Fruit fly (Drosophila melanogaster) whole organism, embryonic: ENCODE data around the gene Sec8.
A peak's percentile ranks its signal among the peaks of the same experiment; 100 is the strongest.

Experiments used
- Atf-2 ChIP-seq: fragments of 200-800 bp; sonication (Bioruptor generic); optimal IDR thresholded peaks from 2 replicates; lab custom pipeline; 2016; ENCODE audit warnings: missing biosample characterization, missing genetic modification characterization
- Atf6 ChIP-seq: fragments of 200-800 bp; sonication (Bioruptor generic); IDR thresholded peaks from 2 replicates; pipeline ENCODE4 v1.3.6; 2022; ENCODE audit warnings: missing biosample characterization, missing genetic modification characterization
- CG10274 ChIP-seq: fragments of 200-800 bp; sonication (Bioruptor generic); optimal IDR thresholded peaks from 3 replicates; lab custom pipeline; 2017; ENCODE audit warnings: missing biosample characterization, mild to moderate bottlenecking, missing genetic modification characterization
- CG11723 ChIP-seq: fragments of 200-800 bp; sonication (Bioruptor generic); optimal IDR thresholded peaks from 2 replicates; lab custom pipeline; 2017; ENCODE audit warnings: missing biosample characterization, mild to moderate bottlenecking, missing genetic modification characterization
- CG13894 ChIP-seq: fragments of 200-800 bp; sonication (Bioruptor generic); optimal IDR thresholded peaks from 3 replicates; lab custom pipeline; 2018; ENCODE audit warnings: missing biosample characterization, mild to moderate bottlenecking, missing genetic modification characterization, moderate library complexity
- CG15601 ChIP-seq: fragments of 200-800 bp; sonication (Bioruptor generic); optimal IDR thresholded peaks from 3 replicates; lab custom pipeline; 2019; ENCODE audit warnings: missing biosample characterization, mild to moderate bottlenecking, missing genetic modification characterization, moderate library complexity
- CG16813 ChIP-seq: fragments of 200-800 bp; sonication (Bioruptor generic); IDR thresholded peaks from 3 replicates; pipeline ENCODE4 v1.3.6; 2022; ENCODE audit warnings: missing biosample characterization, missing genetic modification characterization; ENCODE audit not compliant: partially characterized antibody
- CG16815 ChIP-seq: fragments of 200-800 bp; sonication (Bioruptor generic); optimal IDR thresholded peaks from 3 replicates; lab custom pipeline; 2017; ENCODE audit warnings: missing biosample characterization, mild to moderate bottlenecking, missing genetic modification characterization
- CG17802 ChIP-seq: fragments of 200-800 bp; sonication (Bioruptor generic); optimal IDR thresholded peaks from 2 replicates; lab custom pipeline; 2018; ENCODE audit warnings: missing biosample characterization, mild to moderate bottlenecking, missing genetic modification characterization, moderate library complexity
- CG18476 ChIP-seq: fragments of 200-800 bp; sonication (Bioruptor generic); optimal IDR thresholded peaks from 2 replicates; lab custom pipeline; 2016; ENCODE audit warnings: missing biosample characterization, mild to moderate bottlenecking, missing genetic modification characterization
- CG2202 ChIP-seq: fragments of 200-800 bp; sonication (Bioruptor generic); optimal IDR thresholded peaks from 2 replicates; lab custom pipeline; 2018; ENCODE audit warnings: missing biosample characterization, mild to moderate bottlenecking, missing genetic modification characterization
- CG31388 ChIP-seq: fragments of 200-800 bp; sonication (Bioruptor generic); optimal IDR thresholded peaks from 2 replicates; lab custom pipeline; 2016; ENCODE audit warnings: missing biosample characterization, missing genetic modification characterization
- CG32532 ChIP-seq: fragments of 200-800 bp; sonication (Bioruptor generic); IDR thresholded peaks from 2 replicates; pipeline ENCODE4 v1.3.6; 2022; ENCODE audit warnings: missing biosample characterization, missing genetic modification characterization
- CG3281 ChIP-seq: fragments of 200-800 bp; sonication (Bioruptor generic); optimal IDR thresholded peaks from 3 replicates; lab custom pipeline; 2017; ENCODE audit warnings: missing biosample characterization, mild to moderate bottlenecking, missing genetic modification characterization
- CG3838 ChIP-seq: fragments of 200-800 bp; sonication (Bioruptor generic); optimal IDR thresholded peaks from 3 replicates; lab custom pipeline; 2016; ENCODE audit warnings: missing biosample characterization, missing genetic modification characterization
- CG3847 ChIP-seq: fragments of 200-800 bp; sonication (Bioruptor generic); IDR thresholded peaks from 2 replicates; pipeline ENCODE4 v1.3.6; 2022; ENCODE audit warnings: missing biosample characterization, missing genetic modification characterization
- CG4617 ChIP-seq: fragments of 200-800 bp; sonication (Bioruptor generic); optimal IDR thresholded peaks from 3 replicates; lab custom pipeline; 2016; ENCODE audit warnings: missing biosample characterization, missing genetic modification characterization, borderline replicate concordance
- CG4707 ChIP-seq: fragments of 200-800 bp; sonication (Bioruptor generic); optimal IDR thresholded peaks from 2 replicates; lab custom pipeline; 2018; ENCODE audit warnings: missing biosample characterization, mild to moderate bottlenecking, missing genetic modification characterization, moderate library complexity
- CG5180 ChIP-seq: fragments of 200-800 bp; sonication (Bioruptor generic); optimal IDR thresholded peaks from 3 replicates; lab custom pipeline; 2017; ENCODE audit warnings: missing biosample characterization, missing genetic modification characterization, mild to moderate bottlenecking, moderate library complexity, missing genetic modification reagents
- CG6765 ChIP-seq: fragments of 200-800 bp; sonication (Bioruptor generic); optimal IDR thresholded peaks from 3 replicates; lab custom pipeline; 2017; ENCODE audit warnings: missing biosample characterization, mild to moderate bottlenecking, missing genetic modification characterization
- CG6854 ChIP-seq: fragments of 200-800 bp; sonication (Bioruptor generic); optimal IDR thresholded peaks from 3 replicates; lab custom pipeline; 2017; ENCODE audit warnings: missing biosample characterization, mild to moderate bottlenecking, missing genetic modification characterization
- CG8281 ChIP-seq: fragments of 200-800 bp; sonication (Bioruptor generic); optimal IDR thresholded peaks from 2 replicates; lab custom pipeline; 2018; ENCODE audit warnings: missing biosample characterization, mild to moderate bottlenecking, missing genetic modification characterization, moderate library complexity
- CG9215 ChIP-seq: fragments of 200-800 bp; sonication (Bioruptor generic); IDR thresholded peaks from 2 replicates; pipeline ENCODE4 v1.3.6; 2022; ENCODE audit warnings: missing biosample characterization, missing genetic modification characterization
- CG9437 ChIP-seq: fragments of 200-800 bp; sonication (Bioruptor generic); optimal IDR thresholded peaks from 2 replicates; lab custom pipeline; 2018; ENCODE audit warnings: missing biosample characterization, mild to moderate bottlenecking, missing genetic modification characterization
- Chrac-16 ChIP-seq: fragments of 200-800 bp; sonication (Bioruptor generic); optimal IDR thresholded peaks from 3 replicates; lab custom pipeline; 2016; ENCODE audit warnings: missing biosample characterization, missing genetic modification characterization
- D ChIP-seq, 2 experiments: fragments of 200-800 bp in 1 of 2; fragments of >200 bp in 1 of 2; sonication (Bioruptor generic) in 1 of 2; optimal IDR thresholded peaks; 2 replicates in 1 of 2; 3 replicates in 1 of 2; lab custom pipeline; 2017; ENCODE audit warnings: mild to moderate bottlenecking in 1 of 2, missing biosample characterization in 1 of 2, missing genetic modification characterization in 1 of 2, missing genetic modification reagents in 1 of 2
- ERR ChIP-seq: fragments of 200-800 bp; sonication (Bioruptor generic); optimal IDR thresholded peaks from 2 replicates; lab custom pipeline; 2016; ENCODE audit warnings: missing biosample characterization, missing genetic modification characterization
- H2.0 ChIP-seq: fragments of 200-800 bp; sonication (Bioruptor generic); IDR thresholded peaks from 2 replicates; pipeline ENCODE4 v1.3.6; 2022; ENCODE audit warnings: missing biosample characterization, missing genetic modification characterization
- Hmr ChIP-seq: fragments of 200-800 bp; sonication (Bioruptor generic); optimal IDR thresholded peaks from 3 replicates; lab custom pipeline; 2017; ENCODE audit warnings: mild to moderate bottlenecking, missing biosample characterization, missing genetic modification reagents, missing genetic modification characterization
- Nf-YC ChIP-seq: fragments of 200-800 bp; optimal IDR thresholded peaks from 3 replicates; lab custom pipeline; 2019; ENCODE audit warnings: missing biosample characterization, mild to moderate bottlenecking, missing genetic modification characterization, moderate library complexity
- Opbp ChIP-seq: fragments of 200-800 bp; sonication (Bioruptor generic); IDR thresholded peaks from 3 replicates; pipeline ENCODE4 v1.3.6; 2022; ENCODE audit warnings: missing biosample characterization, missing genetic modification characterization; ENCODE audit not compliant: partially characterized antibody
- Tbp ChIP-seq: fragments of >200 bp; optimal IDR thresholded peaks from 2 replicates; lab custom pipeline; 2018; ENCODE audit warnings: missing biosample characterization, missing genetic modification characterization
- abd-A ChIP-seq: fragments of 200-800 bp; sonication (Bioruptor generic); optimal IDR thresholded peaks from 3 replicates; lab custom pipeline; 2019; ENCODE audit warnings: missing biosample characterization, mild to moderate bottlenecking, missing genetic modification characterization, moderate library complexity
- amos ChIP-seq: fragments of 200-800 bp; sonication (Bioruptor generic); IDR thresholded peaks from 2 replicates; pipeline ENCODE4 v1.3.6; 2022; ENCODE audit warnings: missing biosample characterization, missing genetic modification characterization; ENCODE audit not compliant: partially characterized antibody
- bbx ChIP-seq: fragments of 200-800 bp; sonication (Bioruptor generic); IDR thresholded peaks from 2 replicates; pipeline ENCODE4 v1.3.6; 2022; ENCODE audit warnings: missing biosample characterization, missing genetic modification characterization; ENCODE audit not compliant: partially characterized antibody
- cad ChIP-seq: fragments of >200 bp; optimal IDR thresholded peaks from 2 replicates; lab custom pipeline; 2017; ENCODE audit warnings: missing biosample characterization, missing genetic modification characterization
- cg ChIP-seq: fragments of 200-800 bp; sonication (Bioruptor generic); optimal IDR thresholded peaks from 3 replicates; lab custom pipeline; 2019; ENCODE audit warnings: missing biosample characterization, mild to moderate bottlenecking, missing genetic modification characterization, moderate library complexity
- dmrt11E ChIP-seq: fragments of 200-800 bp; sonication (Bioruptor generic); optimal IDR thresholded peaks from 3 replicates; lab custom pipeline; 2018; ENCODE audit warnings: missing biosample characterization, mild to moderate bottlenecking, missing genetic modification characterization, moderate library complexity
- ewg ChIP-seq: fragments of 200-800 bp; sonication (Bioruptor generic); optimal IDR thresholded peaks from 3 replicates; lab custom pipeline; 2017; ENCODE audit warnings: mild to moderate bottlenecking, missing biosample characterization, missing genetic modification reagents, missing genetic modification characterization
- fd64A ChIP-seq: fragments of 200-800 bp; sonication (Bioruptor generic); optimal IDR thresholded peaks from 3 replicates; lab custom pipeline; 2018; ENCODE audit warnings: missing biosample characterization, mild to moderate bottlenecking, missing genetic modification characterization
- fru ChIP-seq: fragments of >200 bp; optimal IDR thresholded peaks from 2 replicates; lab custom pipeline; 2017
- hbn ChIP-seq: fragments of 200-800 bp; sonication (Bioruptor generic); IDR thresholded peaks from 2 replicates; pipeline ENCODE4 v1.3.6; 2022; ENCODE audit warnings: missing biosample characterization, missing genetic modification characterization; ENCODE audit not compliant: partially characterized antibody
- lab ChIP-seq: fragments of 200-800 bp; sonication (Bioruptor generic); optimal IDR thresholded peaks from 3 replicates; lab custom pipeline; 2017; ENCODE audit warnings: missing biosample characterization, missing genetic modification characterization, mild to moderate bottlenecking, moderate library complexity, missing genetic modification reagents
- onecut ChIP-seq: fragments of 200-800 bp; sonication (Bioruptor generic); IDR thresholded peaks from 2 replicates; pipeline ENCODE4 v1.3.6; 2022; ENCODE audit warnings: missing biosample characterization, missing genetic modification characterization
- org-1 ChIP-seq: fragments of 200-800 bp; sonication (Bioruptor generic); optimal IDR thresholded peaks from 2 replicates; lab custom pipeline; 2017; ENCODE audit warnings: missing biosample characterization, missing genetic modification characterization
- pita ChIP-seq: fragments of 200-800 bp; sonication (Bioruptor generic); optimal IDR thresholded peaks from 2 replicates; lab custom pipeline; 2017; ENCODE audit warnings: missing biosample characterization, mild to moderate bottlenecking, missing genetic modification characterization
- slbo ChIP-seq: fragments of 200-800 bp; sonication (Bioruptor generic); IDR thresholded peaks from 2 replicates; pipeline ENCODE4 v1.3.6; 2022; ENCODE audit warnings: missing biosample characterization, missing genetic modification characterization
- trh ChIP-seq: fragments of 200-800 bp; sonication (Bioruptor generic); optimal IDR thresholded peaks from 2 replicates; lab custom pipeline; 2016; ENCODE audit warnings: missing biosample characterization, missing genetic modification characterization
- wdn ChIP-seq: fragments of 200-800 bp; sonication (Bioruptor generic); IDR thresholded peaks from 2 replicates; pipeline ENCODE4 v1.3.6; 2022; ENCODE audit warnings: missing biosample characterization, missing genetic modification characterization
- zfh1 ChIP-seq: fragments of 200-800 bp; sonication (Bioruptor generic); IDR thresholded peaks from 3 replicates; pipeline ENCODE4 v1.3.6; 2022; ENCODE audit warnings: missing biosample characterization, missing genetic modification characterization

Gene Sec8

DNA sequence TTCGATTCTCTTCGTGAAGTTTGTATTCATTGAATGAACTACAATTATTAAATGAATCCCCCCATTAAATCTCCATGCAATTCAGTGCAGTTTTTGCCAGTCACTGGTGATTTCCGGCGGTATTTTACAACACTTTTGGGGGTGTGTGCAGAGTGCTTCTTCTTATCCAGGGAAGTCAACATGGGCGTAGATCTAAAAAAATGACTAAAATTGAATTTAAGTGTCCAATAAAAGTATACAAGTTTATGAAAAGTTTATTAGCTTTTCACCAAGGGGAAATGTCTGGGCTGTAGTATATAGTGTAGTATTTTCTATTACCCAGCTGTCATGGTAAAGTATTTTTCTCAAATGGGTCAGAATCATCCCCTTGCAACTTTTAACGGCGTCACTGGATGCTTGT lies 32.7 kb upstream of the Sec8 start, which contains the start of gene Hpf1 (continued):
- TF ChIP-seq pita (GFP tag; lab: Kevin White, UChicago) (no peak), slbo (GFP tag; lab: Robert Waterston, UW) (peak; percentile 99), CG16813 (GFP tag; lab: Robert Waterston, UW) (no peak), CG32532 (peak; percentile 99), trh (GFP tag; lab: Kevin White, UChicago) (peak; percentile 96), Nf-YC (tag; lab: Kevin White, UChicago) (peak; percentile 90), CG3847 (GFP tag; lab: Robert Waterston, UW) (peak; percentile 98), amos (GFP tag; lab: Robert Waterston, UW) (no peak), CG13894 (tag; lab: Kevin White, UChicago) (peak; percentile 98), CG3838 (GFP tag; lab: Kevin White, UChicago) (peak; percentile 95), cad (GFP tag; lab: Kevin White, UChicago) (no peak), CG3281 (GFP tag; lab: Kevin White, UChicago) (peak; percentile 99), CG6765 (GFP tag; lab: Kevin White, UChicago) (peak; percentile 98), CG5180 (GFP tag; lab: Kevin White, UChicago) (peak; percentile 88), CG2202 (tag; lab: Kevin White, UChicago) (peak; percentile 96), Opbp (GFP tag; lab: Robert Waterston, UW) (peak; percentile 61; the same call in 1 of the 3 replicates), Atf-2 (peak; percentile 98), CG10274 (GFP tag; lab: Kevin White, UChicago) (peak; percentile 93), wdn (GFP tag; lab: Robert Waterston, UW) (peak; percentile 97), cg (GFP tag; lab: Kevin White, UChicago) (no peak), Chrac-16 (peak; percentile 99), CG16815 (peak; percentile 98), CG9437 (GFP tag; lab: Kevin White, UChicago) (peak; percentile 92), CG6854 (peak; percentile 97), zfh1 (GFP tag; lab: Robert Waterston, UW) (peak; percentile 98), CG11723 (peak; percentile 95), CG15601 (tag; lab: Kevin White, UChicago) (peak; percentile 95), CG9215 (GFP tag; lab: Robert Waterston, UW) (peak; percentile 97), CG31388 (peak; percentile 95), CG18476 (GFP tag; lab: Kevin White, UChicago) (peak; percentile 96), org-1 (peak; percentile 97), dmrt11E (peak; percentile 96), ERR (GFP tag; lab: Kevin White, UChicago) (peak; percentile 97), abd-A (tag; lab: Kevin White, UChicago) (no peak), CG8281 (peak; percentile 91), CG4707 (GFP tag; lab: Kevin White, UChicago) (peak; percentile 85), Tbp (GFP tag; lab: Kevin White, UChicago) (no peak), H2.0 (GFP tag; lab: Robert Waterston, UW) (peak; percentile 97), onecut (GFP tag; lab: Robert Waterston, UW) (peak; percentile 90), hbn (GFP tag; lab: Robert Waterston, UW) (no peak), CG17802 (tag; lab: Kevin White, UChicago) (peak; percentile 79), ewg (peak; percentile 93), bbx (GFP tag; lab: Robert Waterston, UW) (no peak), D (optimal IDR thresholded peaks at IDR 0.05; lab: Kevin White, UChicago) (no peak), D (GFP tag; optimal IDR thresholded peaks at IDR 0.05; lab: Kevin White, UChicago) (peak; percentile 96), fru (no peak), Atf6 (GFP tag; lab: Robert Waterston, UW) (peak; percentile 98), fd64A (GFP tag; lab: Kevin White, UChicago) (peak; percentile 93), CG4617 (peak; percentile 98), Hmr (GFP tag; lab: Kevin White, UChicago) (peak; percentile 99), lab (peak; percentile 99)
